Fruit fly (Drosophila melanogaster): ENCODE results near the gene Vha100-4.

The Vha100-4 gene

DNA sequence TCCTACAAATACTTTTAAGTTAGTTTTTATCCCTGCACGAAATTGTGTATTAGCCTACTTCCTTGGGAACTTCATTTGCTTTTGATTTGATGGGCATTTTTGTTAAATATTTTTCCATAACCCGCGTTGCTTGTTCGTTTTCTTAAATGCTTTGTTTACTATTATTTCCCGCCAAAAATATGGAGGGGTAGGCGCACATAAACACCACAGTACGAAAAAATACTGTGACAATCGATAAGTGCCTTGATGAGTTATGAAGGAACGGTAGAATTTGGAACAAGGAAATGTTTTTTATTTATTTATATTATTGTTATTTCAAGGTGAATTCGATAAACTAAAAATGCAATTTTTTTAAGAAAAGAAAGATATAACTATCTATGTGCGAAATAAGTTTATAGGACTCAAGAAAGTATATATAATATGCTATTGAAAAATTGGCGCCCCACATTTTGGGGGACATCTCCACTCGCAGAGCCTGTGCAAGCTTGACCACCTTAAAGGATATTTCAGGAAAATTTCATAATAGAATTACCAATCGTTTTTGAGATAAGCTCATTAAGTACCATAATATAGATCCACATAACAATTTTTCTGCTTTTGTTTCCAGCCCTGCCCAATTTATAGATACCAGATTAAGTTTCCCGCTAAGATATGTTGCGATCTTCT lies 23.5 kb downstream of the Vha100-4 start, which contains the start of the genes WRNexo and Nup43 (continued):
- no peak for TF ChIP-seq CG12744 (GFP tag; optimal IDR thresholded peaks at IDR 0.05)
- TF ChIP-seq CG9876 (GFP tag; optimal IDR thresholded peaks at IDR 0.05), result no peak
- no peak for TF ChIP-seq CG13123 (GFP tag; optimal IDR thresholded peaks at IDR 0.05)
- TF ChIP-seq Vsx1 (GFP tag; optimal IDR thresholded peaks at IDR 0.05), result no peak
- TF ChIP-seq insv (GFP tag; optimal IDR thresholded peaks at IDR 0.05), result no peak
- no peak for TF ChIP-seq fru (optimal IDR thresholded peaks at IDR 0.05)
- TF ChIP-seq HLHmδ (GFP tag; optimal IDR thresholded peaks at IDR 0.05), result no peak
- TF ChIP-seq CG14965 (GFP tag; optimal IDR thresholded peaks at IDR 0.05; ENCODE audit: borderline replicate concordance), result no peak
- TF ChIP-seq lmd (GFP tag; IDR thresholded peaks at IDR 0.05), result peak; percentile 30; the same call in 1 of the 2 replicates
- TF ChIP-seq sisA (GFP tag; IDR thresholded peaks at IDR 0.05), result peak; percentile 14; the same call in 1 of the 2 replicates
- TF ChIP-seq CG16863 (GFP tag; optimal IDR thresholded peaks at IDR 0.05), result no peak
- TF ChIP-seq CG4617 (GFP tag; optimal IDR thresholded peaks at IDR 0.05; ENCODE audit: borderline replicate concordance), result no peak
- no peak for TF ChIP-seq usp (GFP tag; optimal IDR thresholded peaks at IDR 0.05)
- no peak for TF ChIP-seq CG30431 (GFP tag; optimal IDR thresholded peaks at IDR 0.05)
- TF ChIP-seq CG10274 (GFP tag; optimal IDR thresholded peaks at IDR 0.05), result no peak
- no peak for TF ChIP-seq CG17612 (GFP tag; IDR thresholded peaks at IDR 0.05)
- TF ChIP-seq Dek (tag; optimal IDR thresholded peaks at IDR 0.05), result no peak
- TF ChIP-seq otp (GFP tag; IDR thresholded peaks at IDR 0.05), result no peak
- no peak for TF ChIP-seq eyg (GFP tag; optimal IDR thresholded peaks at IDR 0.05)
- no peak for TF ChIP-seq cad (GFP tag; optimal IDR thresholded peaks at IDR 0.05)
- TF ChIP-seq sug (tag; optimal IDR thresholded peaks at IDR 0.05), result no peak
- no peak for TF ChIP-seq MTF-1 (GFP tag; optimal IDR thresholded peaks at IDR 0.05; ENCODE audit: borderline replicate concordance)
- peak; percentile 61 for TF ChIP-seq gem (tag; optimal IDR thresholded peaks at IDR 0.05)
- TF ChIP-seq dimm (GFP tag; IDR thresholded peaks at IDR 0.05), result no peak
- TF ChIP-seq CG10267 (tag; optimal IDR thresholded peaks at IDR 0.05), result peak; percentile 31
- TF ChIP-seq PHDP (tag; optimal IDR thresholded peaks at IDR 0.05), result no peak
- TF ChIP-seq Usf (GFP tag; optimal IDR thresholded peaks at IDR 0.05), result no peak
- no peak for TF ChIP-seq gsb (GFP tag; IDR thresholded peaks at IDR 0.05)
- no peak for TF ChIP-seq lov (optimal IDR thresholded peaks at IDR 0.05)
- TF ChIP-seq lov (GFP tag; IDR thresholded peaks at IDR 0.05), result no peak
- no peak for TF ChIP-seq ab (GFP tag; optimal IDR thresholded peaks at IDR 0.05)
- TF ChIP-seq CG34224 (GFP tag; IDR thresholded peaks at IDR 0.05; ENCODE audit: partially characterized antibody), result no peak
- TF ChIP-seq cas (GFP tag; IDR thresholded peaks at IDR 0.05), result peak; percentile 28; the same call in 1 of the 2 replicates
- no peak for TF ChIP-seq salm (tag; optimal IDR thresholded peaks at IDR 0.05)
- peak; percentile 36 for TF ChIP-seq CG1602 (GFP tag; optimal IDR thresholded peaks at IDR 0.05)
- TF ChIP-seq vfl (GFP tag; optimal IDR thresholded peaks at IDR 0.05), result peak; percentile 2
- peak; percentile 52; the same call in 1 of the 3 replicates for TF ChIP-seq ken (GFP tag; IDR thresholded peaks at IDR 0.05)
- TF ChIP-seq CG7928 (GFP tag; optimal IDR thresholded peaks at IDR 0.05), result peak; percentile 87
- TF ChIP-seq sima (GFP tag; optimal IDR thresholded peaks at IDR 0.05), result no peak
- peak; percentile 62; the same call in 2 of the 3 replicates for TF ChIP-seq CG34422 (GFP tag; IDR thresholded peaks at IDR 0.05)
- TF ChIP-seq pfk (GFP tag; optimal IDR thresholded peaks at IDR 0.05), result peak; percentile 69
- no peak for TF ChIP-seq Poxn (GFP tag; IDR thresholded peaks at IDR 0.05)
- peak; percentile 37; the same call in 1 of the 2 replicates for TF ChIP-seq sob (GFP tag; IDR thresholded peaks at IDR 0.05)
- no peak for TF ChIP-seq CG6175 (GFP tag; IDR thresholded peaks at IDR 0.05)
- TF ChIP-seq HLH4C (GFP tag; IDR thresholded peaks at IDR 0.05; ENCODE audit: partially characterized antibody), result no peak
- no peak for TF ChIP-seq maf-S (GFP tag; optimal IDR thresholded peaks at IDR 0.05)
- peak; percentile 57; the same call in 1 of the 2 replicates for TF ChIP-seq E2f2 (GFP tag; IDR thresholded peaks at IDR 0.05)
- TF ChIP-seq CG31441 (GFP tag; IDR thresholded peaks at IDR 0.05), result peak; percentile 43; the same call in 1 of the 2 replicates
- TF ChIP-seq CG9609 (GFP tag; optimal IDR thresholded peaks at IDR 0.05), result peak; percentile 29
- no peak for TF ChIP-seq CG2199 (GFP tag; IDR thresholded peaks at IDR 0.05)
- peak; percentile 59 for TF ChIP-seq phol (tag; optimal IDR thresholded peaks at IDR 0.05)
- no peak for TF ChIP-seq h (optimal IDR thresholded peaks at IDR 0.05)

Measured in whole organism, embryonic.